Worm (Caenorhabditis elegans) whole organism, young adult: ENCODE measurements around the gene unc-52.
"Not testable (repeated sequence)": the region's sequence is repeated elsewhere in the genome, so short reads cannot be mapped to it uniquely, and the experiment has no call there.

Experiments used
- B0261.1 ChIP-seq: sonication (generic microtip); optimal IDR thresholded peaks from 2 replicates; lab custom pipeline; 2016; ENCODE audit warnings: mild to moderate bottlenecking, missing genetic modification characterization, moderate library complexity, missing compliant biosample characterization
- ama-1 ChIP-seq, 3 experiments: fragments of 150-350 bp in 1 of 3; sonication (generic microtip) in 2 of 3; optimal IDR thresholded peaks; 2 replicates each; lab custom pipeline; 2014 to 2018; ENCODE audit warnings: missing biosample characterization in 2 of 3, missing genetic modification characterization in 2 of 3, missing genetic modification reagents in 2 of 3
- cebp-1 ChIP-seq, 2 experiments: fragments of 200-800 bp in 1 of 2; sonication (Bioruptor generic) in 1 of 2; sonication (generic microtip) in 1 of 2; IDR thresholded peaks in 1 of 2; optimal IDR thresholded peaks in 1 of 2; 2 replicates each; pipeline versions ENCODE4 v1.3.6 to Lab custom; 2017 to 2022; ENCODE audit warnings: missing compliant biosample characterization in 2 of 2, missing genetic modification characterization in 2 of 2, mild to moderate bottlenecking in 1 of 2, missing genetic modification reagents in 1 of 2, moderate library complexity in 1 of 2
- cebp-2 ChIP-seq: fragments of 200-800 bp; sonication (Bioruptor generic); IDR thresholded peaks from 2 replicates; pipeline ENCODE4 v1.3.6; 2022; ENCODE audit warnings: missing genetic modification characterization, missing compliant biosample characterization
- ceh-40 ChIP-seq: fragments of 200-800 bp; sonication (Bioruptor generic); IDR thresholded peaks from 2 replicates; pipeline ENCODE4 v1.3.6; 2022; ENCODE audit warnings: missing genetic modification characterization, missing compliant biosample characterization
- ets-4 ChIP-seq: fragments of 200-800 bp; sonication (Bioruptor generic); optimal IDR thresholded peaks from 2 replicates; lab custom pipeline; 2018; ENCODE audit warnings: mild to moderate bottlenecking, missing genetic modification characterization, missing compliant biosample characterization
- lin-35 ChIP-seq, 3 experiments: fragments of 150-350 bp in 2 of 3; sonication (generic microtip) in 1 of 3; optimal IDR thresholded peaks; 2 replicates each; lab custom pipeline; 2014 to 2018; ENCODE audit warnings: missing biosample characterization in 3 of 3, missing genetic modification characterization in 3 of 3, missing genetic modification reagents in 3 of 3
- pha-4 ChIP-seq: fragments of 150-350 bp; sonication (generic microtip); optimal IDR thresholded peaks from 2 replicates; lab custom pipeline; 2014; ENCODE audit warnings: missing biosample characterization, missing genetic modification reagents, missing genetic modification characterization
- snpc-4 ChIP-seq, 5 experiments: fragments of 150-350 bp in 1 of 5; sonication (generic microtip) in 4 of 5; optimal IDR thresholded peaks; 2 replicates each; lab custom pipeline; 2014 to 2018; ENCODE audit warnings: missing genetic modification characterization in 5 of 5, missing biosample characterization in 3 of 5, antibody characterized with exemption in 2 of 5, mild to moderate bottlenecking in 2 of 5, missing compliant biosample characterization in 2 of 5, missing genotype in 2 of 5, moderate library complexity in 2 of 5, missing genetic modification reagents in 1 of 5
- unc-62 ChIP-seq: fragments of 150-350 bp; optimal IDR thresholded peaks from 2 replicates; lab custom pipeline; 2014; ENCODE audit warnings: missing biosample characterization, missing genetic modification reagents, missing genetic modification characterization

- TF ChIP-seq cebp-2; B0261.1 (tag; lab: Kevin White, UChicago); ceh-40 (GFP tag; lab: Robert Waterston, UW); lin-35 (GFP tag; optimal IDR thresholded peaks at IDR 0.05; lab: Kevin White, UChicago); pha-4 (tag; lab: Kevin White, UChicago); unc-62 (GFP tag; lab: Kevin White, UChicago); ama-1 (optimal IDR thresholded peaks at IDR 0.05; lab: Kevin White, UChicago); ama-1 (GFP tag; optimal IDR thresholded peaks at IDR 0.05; lab: Kevin White, UChicago); snpc-4 (GFP tag; optimal IDR thresholded peaks at IDR 0.05; lab: Kevin White, UChicago); cebp-1 (GFP tag; IDR thresholded peaks at IDR 0.05; lab: Robert Waterston, UW); cebp-1 (tag; optimal IDR thresholded peaks at IDR 0.05; lab: Kevin White, UChicago); ets-4 (GFP tag; lab: Kevin White, UChicago): not testable (repeated sequence)
- peak in 3 of 4 experiments; percentile 61 to 95 (median 94) for TF ChIP-seq snpc-4 (tag; optimal IDR thresholded peaks at IDR 0.05; lab: Kevin White, UChicago)
These were observed 48.4 kb downstream of the unc-52 start for ce11 chrII:14635895-14636294.
